Fruit fly (Drosophila melanogaster) whole organism: ENCODE measurements around the gene CG9636.

Experiments
- CG8478 ChIP-seq: fragments of >200 bp; optimal IDR thresholded peaks from 2 replicates; lab custom pipeline; 2018; ENCODE audit warnings: inconsistent platforms
- Dll ChIP-seq: fragments of >200 bp; optimal IDR thresholded peaks from 2 replicates; lab custom pipeline; 2017
- EcR ChIP-seq, 2 experiments: fragments of >200 bp; optimal IDR thresholded peaks; 2 replicates each; lab custom pipeline; 2017; ENCODE audit warnings: missing biosample characterization in 2 of 2, missing genetic modification characterization in 2 of 2, missing genetic modification reagents in 2 of 2
- pan ChIP-seq: fragments of >200 bp; optimal IDR thresholded peaks from 2 replicates; lab custom pipeline; 2017
- psq ChIP-seq: fragments of >200 bp; optimal IDR thresholded peaks from 2 replicates; lab custom pipeline; 2017
- usp ChIP-seq: fragments of >200 bp; optimal IDR thresholded peaks from 2 replicates; lab custom pipeline; 2017; ENCODE audit warnings: missing biosample characterization, missing genetic modification characterization, mixed read lengths

Gene CG9636

dm6 chr3R:8207276-8207654 lies 36.3 kb downstream of the CG9636 start:
- no peak for TF ChIP-seq psq (lab: Kevin White, UChicago)
- TF ChIP-seq pan (lab: Kevin White, UChicago): no peak
- no peak for TF ChIP-seq usp (GFP tag; lab: Kevin White, UChicago)
- TF ChIP-seq Dll: no peak
- no peak for TF ChIP-seq CG8478 (lab: Kevin White, UChicago)
- no peak for TF ChIP-seq EcR (GFP tag; optimal IDR thresholded peaks at IDR 0.05; lab: Kevin White, UChicago)

dm6 chr3R:8206628-8207275 lies 36.8 kb downstream of the CG9636 start:
- TF ChIP-seq psq (lab: Kevin White, UChicago): no peak
- TF ChIP-seq Dll: no peak
- no peak for TF ChIP-seq usp (GFP tag; lab: Kevin White, UChicago)
- TF ChIP-seq CG8478 (lab: Kevin White, UChicago): no peak
- TF ChIP-seq pan (lab: Kevin White, UChicago): no peak
- no peak for TF ChIP-seq EcR (GFP tag; optimal IDR thresholded peaks at IDR 0.05; lab: Kevin White, UChicago)

dm6 chr3R:8206019-8206418 lies 37.6 kb downstream of the CG9636 start:
- TF ChIP-seq usp (GFP tag; lab: Kevin White, UChicago) (no peak), pan (lab: Kevin White, UChicago) (no peak), CG8478 (lab: Kevin White, UChicago) (no peak), Dll (no peak)

dm6 chr3R:8205292-8205893 lies 38.2 kb downstream of the CG9636 start:
- no peak for TF ChIP-seq usp (GFP tag; lab: Kevin White, UChicago)
- TF ChIP-seq psq (lab: Kevin White, UChicago): no peak
- TF ChIP-seq EcR (GFP tag; optimal IDR thresholded peaks at IDR 0.05; lab: Kevin White, UChicago): no peak
- TF ChIP-seq pan (lab: Kevin White, UChicago): no peak
- no peak for TF ChIP-seq Dll
- TF ChIP-seq CG8478 (lab: Kevin White, UChicago): no peak

- no peak for TF ChIP-seq Dll
Measured at dm6 chr3R:8204730-8205129, 38.9 kb downstream of the CG9636 start, which contains the start of gene CheA84a. TSS of gene CheA84a (minus strand) at chr3R:8204830.

- TF ChIP-seq psq (lab: Kevin White, UChicago) (no peak), CG8478 (lab: Kevin White, UChicago) (no peak), usp (GFP tag; lab: Kevin White, UChicago) (no peak), pan (lab: Kevin White, UChicago) (no peak), EcR (GFP tag; optimal IDR thresholded peaks at IDR 0.05; lab: Kevin White, UChicago) (no peak), Dll (no peak)
Measured at dm6 chr3R:8203367-8203766, 40.2 kb downstream of the CG9636 start.

dm6 chr3R:8198320-8198719 lies 45.3 kb downstream of the CG9636 start:
- TF ChIP-seq CG8478 (lab: Kevin White, UChicago) (no peak), usp (GFP tag; lab: Kevin White, UChicago) (no peak)

dm6 chr3R:8197137-8197536 lies 46.5 kb downstream of the CG9636 start:
- TF ChIP-seq Dll (no peak), pan (lab: Kevin White, UChicago) (no peak)

dm6 chr3R:8195049-8195448 lies 48.5 kb downstream of the CG9636 start:
- no peak for TF ChIP-seq EcR (GFP tag; optimal IDR thresholded peaks at IDR 0.05; lab: Kevin White, UChicago)
- no peak for TF ChIP-seq pan (lab: Kevin White, UChicago)
- TF ChIP-seq usp (GFP tag; lab: Kevin White, UChicago): no peak

dm6 chr3R:8193120-8193519 lies 50.5 kb downstream of the CG9636 start:
- TF ChIP-seq EcR (GFP tag; optimal IDR thresholded peaks at IDR 0.05; lab: Kevin White, UChicago) (no peak), psq (lab: Kevin White, UChicago) (no peak), pan (lab: Kevin White, UChicago) (no peak), Dll (no peak), usp (GFP tag; lab: Kevin White, UChicago) (no peak), CG8478 (lab: Kevin White, UChicago) (no peak)

- TF ChIP-seq CG8478 (lab: Kevin White, UChicago): no peak
- TF ChIP-seq EcR (GFP tag; optimal IDR thresholded peaks at IDR 0.05; lab: Kevin White, UChicago): no peak
- TF ChIP-seq Dll: no peak
- no peak for TF ChIP-seq psq (lab: Kevin White, UChicago)
- TF ChIP-seq usp (GFP tag; lab: Kevin White, UChicago): no peak
- TF ChIP-seq pan (lab: Kevin White, UChicago): no peak
Measured at dm6 chr3R:8192261-8192917, 51.2 kb downstream of the CG9636 start.

dm6 chr3R:8190866-8191265 lies 52.7 kb downstream of the CG9636 start:
- peak; percentile 91 for TF ChIP-seq CG8478 (lab: Kevin White, UChicago)
- TF ChIP-seq Dll: no peak
